Fruit fly (Drosophila melanogaster) whole organism, wandering third instar larva: Measurements from ENCODE around the gene ninaB.

Experiments
- dmrt93B ChIP-seq: fragments of 200-800 bp; sonication (Bioruptor generic); optimal IDR thresholded peaks from 2 replicates; lab custom pipeline; 2018; ENCODE audit warnings: missing biosample characterization, mild to moderate bottlenecking, missing genetic modification characterization
- lola ChIP-seq: fragments of >200 bp; optimal IDR thresholded peaks from 2 replicates; lab custom pipeline; 2017; ENCODE audit warnings: missing biosample characterization, missing genetic modification characterization
- pan ChIP-seq: fragments of >200 bp; optimal IDR thresholded peaks from 2 replicates; lab custom pipeline; 2017

- TF ChIP-seq dmrt93B (GFP tag; lab: Kevin White, UChicago) = no peak
- TF ChIP-seq lola (GFP tag; lab: Kevin White, UChicago) = no peak
- TF ChIP-seq pan (lab: Kevin White, UChicago) = no peak
These were observed 22.1 kb downstream of the ninaB start for dm6 chr3R:13722451-13722850.
